Fruit fly (Drosophila melanogaster): ENCODE results near the gene RpS10b.

RpS10b gene

dm6 chrX:19601644-19602043, 3.8 kb downstream of the RpS10b start, which contains the start of gene CG14220:
Gene CG14220, minus strand, starts transcription at chrX:19601851.
- TF ChIP-seq CG10274 (GFP tag; optimal IDR thresholded peaks at IDR 0.05), result no peak
- no peak for TF ChIP-seq klu (GFP tag; IDR thresholded peaks at IDR 0.05)
- no peak for TF ChIP-seq tap (tag; optimal IDR thresholded peaks at IDR 0.05)
- TF ChIP-seq tna (GFP tag; IDR thresholded peaks at IDR 0.05; ENCODE audit: partially characterized antibody), result peak; percentile 94
- TF ChIP-seq CG7963 (GFP tag; IDR thresholded peaks at IDR 0.05; ENCODE audit: partially characterized antibody), result peak; percentile 94
- TF ChIP-seq pzg (GFP tag; optimal IDR thresholded peaks at IDR 0.05), result peak; percentile 89
- no peak for TF ChIP-seq Atf3 (GFP tag; optimal IDR thresholded peaks at IDR 0.05)
- TF ChIP-seq tin (GFP tag; optimal IDR thresholded peaks at IDR 0.05), result no peak
- no peak for TF ChIP-seq Hey (tag; optimal IDR thresholded peaks at IDR 0.05)
- TF ChIP-seq CG17912 (GFP tag; optimal IDR thresholded peaks at IDR 0.05), result no peak
- peak; percentile 44 for TF ChIP-seq CG14710 (tag; optimal IDR thresholded peaks at IDR 0.05)
- TF ChIP-seq Abd-B (GFP tag; optimal IDR thresholded peaks at IDR 0.05), result no peak
- TF ChIP-seq Hr3 (GFP tag; optimal IDR thresholded peaks at IDR 0.05), result no peak
- TF ChIP-seq CG10959 (GFP tag; IDR thresholded peaks at IDR 0.05), result no peak
- no peak for TF ChIP-seq fd3F (GFP tag; optimal IDR thresholded peaks at IDR 0.05)
- TF ChIP-seq Jarid2 (GFP tag; optimal IDR thresholded peaks at IDR 0.05), result no peak
- TF ChIP-seq Gug (GFP tag; IDR thresholded peaks at IDR 0.05), result no peak
- TF ChIP-seq ssp (GFP tag; IDR thresholded peaks at IDR 0.05), result no peak
- TF ChIP-seq Chrac-16 (GFP tag; optimal IDR thresholded peaks at IDR 0.05), result no peak
- no peak for TF ChIP-seq ash1 (GFP tag; optimal IDR thresholded peaks at IDR 0.05)
- TF ChIP-seq grn (GFP tag; optimal IDR thresholded peaks at IDR 0.05), result no peak
- TF ChIP-seq CG11504 (tag; optimal IDR thresholded peaks at IDR 0.05), result peak; percentile 10
- TF ChIP-seq CG15479 (GFP tag; optimal IDR thresholded peaks at IDR 0.05), result no peak
- no peak for TF ChIP-seq Hand (GFP tag; optimal IDR thresholded peaks at IDR 0.05)
- no peak for TF ChIP-seq nau (GFP tag; optimal IDR thresholded peaks at IDR 0.05)
- TF ChIP-seq usp (GFP tag; optimal IDR thresholded peaks at IDR 0.05), result no peak
- no peak for TF ChIP-seq maf-S (GFP tag; optimal IDR thresholded peaks at IDR 0.05)
- no peak for TF ChIP-seq CG1602 (GFP tag; optimal IDR thresholded peaks at IDR 0.05)
- TF ChIP-seq CG8765 (GFP tag; IDR thresholded peaks at IDR 0.05), result no peak
- no peak for TF ChIP-seq CG2199 (GFP tag; IDR thresholded peaks at IDR 0.05)
- no peak for TF ChIP-seq H2.0 (GFP tag; IDR thresholded peaks at IDR 0.05)
- TF ChIP-seq Optix (GFP tag; IDR thresholded peaks at IDR 0.05), result no peak
- TF ChIP-seq Hsf (GFP tag; optimal IDR thresholded peaks at IDR 0.05), result no peak
- TF ChIP-seq CG11247 (GFP tag; IDR thresholded peaks at IDR 0.05), result no peak
- no peak for TF ChIP-seq CG10565 (GFP tag; optimal IDR thresholded peaks at IDR 0.05)
- no peak for TF ChIP-seq CG12219 (GFP tag; optimal IDR thresholded peaks at IDR 0.05)
- no peak for TF ChIP-seq danr (GFP tag; IDR thresholded peaks at IDR 0.05)
- no peak for TF ChIP-seq gsb-n (tag; optimal IDR thresholded peaks at IDR 0.05)
- TF ChIP-seq Myb (GFP tag; optimal IDR thresholded peaks at IDR 0.05), result peak; percentile 6
- no peak for TF ChIP-seq CG17568 (GFP tag; optimal IDR thresholded peaks at IDR 0.05)
- no peak for TF ChIP-seq CTCF (GFP tag; optimal IDR thresholded peaks at IDR 0.05)
- no peak for TF ChIP-seq sima (GFP tag; optimal IDR thresholded peaks at IDR 0.05)
- TF ChIP-seq hbn (GFP tag; IDR thresholded peaks at IDR 0.05; ENCODE audit: partially characterized antibody), result peak; percentile 90
- TF ChIP-seq CG6765 (GFP tag; optimal IDR thresholded peaks at IDR 0.05), result no peak
- TF ChIP-seq sna (GFP tag; IDR thresholded peaks at IDR 0.05; ENCODE audit: partially characterized antibody), result peak; percentile 85
- peak; percentile 45 for TF ChIP-seq CG10267 (tag; optimal IDR thresholded peaks at IDR 0.05)
- TF ChIP-seq CG8388 (GFP tag; optimal IDR thresholded peaks at IDR 0.05), result no peak
- TF ChIP-seq gsb (GFP tag; IDR thresholded peaks at IDR 0.05), result no peak
- TF ChIP-seq NFAT (GFP tag; IDR thresholded peaks at IDR 0.05), result no peak
- peak; percentile 92 for TF ChIP-seq E2f2 (GFP tag; IDR thresholded peaks at IDR 0.05)
- no peak for TF ChIP-seq otp (GFP tag; IDR thresholded peaks at IDR 0.05)
- no peak for TF ChIP-seq CG10979 (tag; optimal IDR thresholded peaks at IDR 0.05)
- TF ChIP-seq CG31441 (GFP tag; IDR thresholded peaks at IDR 0.05), result 0 out of 2 replicates have a peak, but pooled peaks have one; percentile 30

Data from whole organism, embryonic.